Fruit fly (Drosophila melanogaster) whole organism, embryonic: ENCODE data around the gene simj.

Source experiments
- B-H2 ChIP-seq: fragments of 200-800 bp; sonication (Bioruptor generic); optimal IDR thresholded peaks from 2 replicates; lab custom pipeline; 2018; ENCODE audit warnings: missing biosample characterization, mild to moderate bottlenecking, missing genetic modification characterization
- Blimp-1 ChIP-seq: fragments of 200-800 bp; sonication (Bioruptor generic); optimal IDR thresholded peaks from 3 replicates; lab custom pipeline; 2018; ENCODE audit warnings: missing biosample characterization, missing genetic modification characterization, mild to moderate bottlenecking, moderate library complexity, missing genetic modification reagents
- CG10209 ChIP-seq: fragments of 200-800 bp; sonication (Bioruptor generic); optimal IDR thresholded peaks from 3 replicates; lab custom pipeline; 2017; ENCODE audit warnings: missing biosample characterization, mild to moderate bottlenecking, missing genetic modification characterization, missing genetic modification reagents
- CG10462 ChIP-seq: fragments of 200-800 bp; sonication (Bioruptor generic); optimal IDR thresholded peaks from 2 replicates; lab custom pipeline; 2016; ENCODE audit warnings: missing biosample characterization, missing genetic modification characterization
- CG10979 ChIP-seq: fragments of 200-800 bp; sonication (Bioruptor generic); optimal IDR thresholded peaks from 2 replicates; lab custom pipeline; 2018; ENCODE audit warnings: missing biosample characterization, mild to moderate bottlenecking, missing genetic modification characterization, moderate library complexity
- CG12391 ChIP-seq: fragments of 200-800 bp; sonication (Bioruptor generic); optimal IDR thresholded peaks from 3 replicates; lab custom pipeline; 2018; ENCODE audit warnings: missing biosample characterization, mild to moderate bottlenecking, missing genetic modification characterization, moderate library complexity
- CG14667 ChIP-seq: fragments of 200-800 bp; sonication (Bioruptor generic); IDR thresholded peaks from 2 replicates; pipeline ENCODE4 v1.3.6; 2022; ENCODE audit warnings: missing biosample characterization, missing genetic modification characterization
- CG15269 ChIP-seq: fragments of 200-800 bp; sonication (Bioruptor generic); optimal IDR thresholded peaks from 2 replicates; lab custom pipeline; 2018; ENCODE audit warnings: missing biosample characterization, mild to moderate bottlenecking, missing genetic modification characterization, moderate library complexity
- CG18619 ChIP-seq: fragments of 200-800 bp; sonication (Bioruptor generic); optimal IDR thresholded peaks from 3 replicates; lab custom pipeline; 2017; ENCODE audit warnings: missing biosample characterization, mild to moderate bottlenecking, missing genetic modification characterization
- CG2199 ChIP-seq: fragments of 200-800 bp; sonication (Bioruptor generic); IDR thresholded peaks from 3 replicates; pipeline ENCODE4 v1.3.6; 2022; ENCODE audit warnings: missing biosample characterization, missing genetic modification characterization
- CG30020 ChIP-seq: fragments of 200-800 bp; optimal IDR thresholded peaks from 2 replicates; lab custom pipeline; 2019; ENCODE audit warnings: missing biosample characterization, mild to moderate bottlenecking, missing genetic modification characterization, moderate library complexity
- CG3995 ChIP-seq: fragments of 200-800 bp; sonication (Bioruptor generic); optimal IDR thresholded peaks from 3 replicates; lab custom pipeline; 2016; ENCODE audit warnings: missing biosample characterization, missing genetic modification characterization
- CG4328 ChIP-seq: fragments of 200-800 bp; sonication (Bioruptor generic); optimal IDR thresholded peaks from 3 replicates; lab custom pipeline; 2017; ENCODE audit warnings: missing biosample characterization, missing genetic modification reagents, missing genetic modification characterization
- CG43689 ChIP-seq: fragments of 200-800 bp; sonication (Bioruptor generic); IDR thresholded peaks from 2 replicates; pipeline ENCODE4 v1.3.6; 2022; ENCODE audit warnings: missing biosample characterization, missing genetic modification characterization
- CG7357 ChIP-seq: fragments of 200-800 bp; sonication (Bioruptor generic); IDR thresholded peaks from 3 replicates; pipeline ENCODE4 v1.3.6; 2022; ENCODE audit warnings: missing biosample characterization, missing genetic modification characterization
- CG7372 ChIP-seq: fragments of 200-800 bp; sonication (Bioruptor generic); IDR thresholded peaks from 2 replicates; pipeline ENCODE4 v1.3.6; 2022; ENCODE audit warnings: missing biosample characterization, missing genetic modification characterization
- CG7839 ChIP-seq: fragments of 200-800 bp; sonication (Bioruptor generic); optimal IDR thresholded peaks from 3 replicates; lab custom pipeline; 2018; ENCODE audit warnings: missing biosample characterization, mild to moderate bottlenecking, missing genetic modification characterization, moderate library complexity
- CG8290 ChIP-seq, 3 experiments: fragments of 200-800 bp; sonication (Bioruptor generic); optimal IDR thresholded peaks; 2 replicates each; lab custom pipeline; 2016 to 2019; ENCODE audit warnings: missing biosample characterization in 3 of 3, missing genetic modification characterization in 3 of 3, mild to moderate bottlenecking in 2 of 3, moderate library complexity in 1 of 3
- CG8765 ChIP-seq: fragments of 200-800 bp; sonication (Bioruptor generic); IDR thresholded peaks from 2 replicates; pipeline ENCODE4 v1.3.6; 2022; ENCODE audit warnings: missing biosample characterization, missing genetic modification characterization
- CG8924 ChIP-seq: fragments of 200-800 bp; optimal IDR thresholded peaks from 3 replicates; lab custom pipeline; 2019; ENCODE audit warnings: missing biosample characterization, mild to moderate bottlenecking, missing genetic modification characterization, moderate library complexity
- Dip2 ChIP-seq: fragments of 200-800 bp; sonication (Bioruptor generic); IDR thresholded peaks from 2 replicates; pipeline ENCODE4 v1.3.6; 2022; ENCODE audit warnings: missing biosample characterization, missing genetic modification characterization
- Dref ChIP-seq: fragments of 200-800 bp; sonication (Bioruptor generic); IDR thresholded peaks from 2 replicates; pipeline ENCODE4 v1.3.6; 2022; ENCODE audit warnings: missing biosample characterization, missing genetic modification characterization
- HmgD ChIP-seq: fragments of 200-800 bp; sonication (Bioruptor generic); optimal IDR thresholded peaks from 3 replicates; lab custom pipeline; 2016; ENCODE audit warnings: missing biosample characterization, missing genetic modification characterization
- Hsf ChIP-seq: fragments of 200-800 bp; sonication (Bioruptor generic); optimal IDR thresholded peaks from 3 replicates; lab custom pipeline; 2016; ENCODE audit warnings: missing biosample characterization, missing genetic modification characterization
- MTF-1 ChIP-seq: fragments of 200-800 bp; sonication (Bioruptor generic); optimal IDR thresholded peaks from 2 replicates; lab custom pipeline; 2018; ENCODE audit warnings: missing biosample characterization, mild to moderate bottlenecking, missing genetic modification characterization, borderline replicate concordance
- Max ChIP-seq: fragments of 200-800 bp; sonication (Bioruptor generic); optimal IDR thresholded peaks from 2 replicates; lab custom pipeline; 2016; ENCODE audit warnings: missing biosample characterization, mild to moderate bottlenecking, missing genetic modification characterization
- Trl ChIP-seq, 3 experiments: fragments of >200 bp in 2 of 3; fragments of 200-800 bp in 1 of 3; sonication (Bioruptor generic) in 1 of 3; optimal IDR thresholded peaks; 2 replicates in 1 of 3; 3 replicates in 2 of 3; lab custom pipeline; 2016 to 2017; ENCODE audit warnings: missing biosample characterization in 1 of 3, missing genetic modification characterization in 1 of 3
- YL-1 ChIP-seq: fragments of 200-800 bp; sonication (Bioruptor generic); optimal IDR thresholded peaks from 3 replicates; lab custom pipeline; 2017; ENCODE audit warnings: missing biosample characterization, mild to moderate bottlenecking, missing genetic modification characterization
- abd-A ChIP-seq: fragments of 200-800 bp; sonication (Bioruptor generic); optimal IDR thresholded peaks from 3 replicates; lab custom pipeline; 2019; ENCODE audit warnings: missing biosample characterization, mild to moderate bottlenecking, missing genetic modification characterization, moderate library complexity
- bsh ChIP-seq, 2 experiments: fragments of 200-800 bp; sonication (Bioruptor generic); optimal IDR thresholded peaks; 2 replicates each; lab custom pipeline; 2017 to 2018; ENCODE audit warnings: mild to moderate bottlenecking in 2 of 2, missing biosample characterization in 2 of 2, missing genetic modification characterization in 2 of 2, moderate library complexity in 1 of 2
- corto ChIP-seq: fragments of 200-800 bp; sonication (Bioruptor generic); optimal IDR thresholded peaks from 2 replicates; lab custom pipeline; 2016; ENCODE audit warnings: missing biosample characterization, mild to moderate bottlenecking, missing genetic modification characterization, moderate library complexity
- dan ChIP-seq: fragments of 200-800 bp; sonication (Bioruptor generic); IDR thresholded peaks from 2 replicates; pipeline ENCODE4 v1.3.6; 2022; ENCODE audit warnings: missing biosample characterization, missing genetic modification characterization
- dysf ChIP-seq: fragments of 200-800 bp; sonication (Bioruptor generic); IDR thresholded peaks from 3 replicates; pipeline ENCODE4 v1.3.6; 2022; ENCODE audit warnings: missing biosample characterization, missing genetic modification characterization
- fd96Cb ChIP-seq: fragments of 200-800 bp; sonication (Bioruptor generic); optimal IDR thresholded peaks from 2 replicates; lab custom pipeline; 2018; ENCODE audit warnings: missing biosample characterization, mild to moderate bottlenecking, missing genetic modification characterization, moderate library complexity
- grau ChIP-seq: fragments of 200-800 bp; optimal IDR thresholded peaks from 3 replicates; lab custom pipeline; 2019; ENCODE audit warnings: missing biosample characterization, mild to moderate bottlenecking, missing genetic modification characterization, moderate library complexity
- ind ChIP-seq: fragments of 200-800 bp; sonication (Bioruptor generic); optimal IDR thresholded peaks from 3 replicates; lab custom pipeline; 2016; ENCODE audit warnings: missing biosample characterization, missing genetic modification characterization
- kah ChIP-seq: fragments of 200-800 bp; sonication (Bioruptor generic); optimal IDR thresholded peaks from 2 replicates; lab custom pipeline; 2018; ENCODE audit warnings: missing biosample characterization, mild to moderate bottlenecking, missing genetic modification characterization
- shn ChIP-seq: fragments of 200-800 bp; sonication (Bioruptor generic); optimal IDR thresholded peaks from 3 replicates; lab custom pipeline; 2016; ENCODE audit warnings: missing biosample characterization, missing genetic modification characterization
- sima ChIP-seq: fragments of 200-800 bp; sonication (Bioruptor generic); optimal IDR thresholded peaks from 2 replicates; lab custom pipeline; 2016; ENCODE audit warnings: missing biosample characterization, missing genetic modification characterization
- stwl ChIP-seq: fragments of 200-800 bp; sonication (Bioruptor generic); optimal IDR thresholded peaks from 3 replicates; lab custom pipeline; 2018; ENCODE audit warnings: missing biosample characterization, mild to moderate bottlenecking, missing genetic modification characterization, moderate library complexity
- tna ChIP-seq: fragments of 200-800 bp; sonication (Bioruptor generic); IDR thresholded peaks from 2 replicates; pipeline ENCODE4 v1.3.6; 2022; ENCODE audit warnings: missing biosample characterization, missing genetic modification characterization; ENCODE audit not compliant: partially characterized antibody
- trh ChIP-seq: fragments of 200-800 bp; sonication (Bioruptor generic); optimal IDR thresholded peaks from 2 replicates; lab custom pipeline; 2016; ENCODE audit warnings: missing biosample characterization, missing genetic modification characterization
- ttk ChIP-seq: fragments of 200-800 bp; sonication (Bioruptor generic); IDR thresholded peaks from 2 replicates; pipeline ENCODE4 v2.1.2; 2022; ENCODE audit warnings: missing biosample characterization, missing genetic modification characterization
- tup ChIP-seq: fragments of 200-800 bp; sonication (Bioruptor generic); optimal IDR thresholded peaks from 2 replicates; lab custom pipeline; 2016; ENCODE audit warnings: missing biosample characterization, mild to moderate bottlenecking, missing genetic modification characterization, moderate library complexity
- usp ChIP-seq: fragments of >200 bp; optimal IDR thresholded peaks from 2 replicates; lab custom pipeline; 2017; ENCODE audit warnings: missing biosample characterization, missing genetic modification characterization
- zen ChIP-seq: fragments of 200-800 bp; sonication (Bioruptor generic); optimal IDR thresholded peaks from 3 replicates; lab custom pipeline; 2018; ENCODE audit warnings: missing biosample characterization, mild to moderate bottlenecking, missing genetic modification characterization, moderate library complexity
- zen2 ChIP-seq: fragments of 200-800 bp; sonication (Bioruptor generic); IDR thresholded peaks from 3 replicates; pipeline ENCODE4 v1.3.6; 2022; ENCODE audit warnings: missing biosample characterization, missing genetic modification characterization; ENCODE audit not compliant: partially characterized antibody
- zf30C ChIP-seq: fragments of 200-800 bp; sonication (Bioruptor generic); optimal IDR thresholded peaks from 3 replicates; lab custom pipeline; 2018; ENCODE audit warnings: missing biosample characterization, mild to moderate bottlenecking, missing genetic modification characterization

simj gene

DNA sequence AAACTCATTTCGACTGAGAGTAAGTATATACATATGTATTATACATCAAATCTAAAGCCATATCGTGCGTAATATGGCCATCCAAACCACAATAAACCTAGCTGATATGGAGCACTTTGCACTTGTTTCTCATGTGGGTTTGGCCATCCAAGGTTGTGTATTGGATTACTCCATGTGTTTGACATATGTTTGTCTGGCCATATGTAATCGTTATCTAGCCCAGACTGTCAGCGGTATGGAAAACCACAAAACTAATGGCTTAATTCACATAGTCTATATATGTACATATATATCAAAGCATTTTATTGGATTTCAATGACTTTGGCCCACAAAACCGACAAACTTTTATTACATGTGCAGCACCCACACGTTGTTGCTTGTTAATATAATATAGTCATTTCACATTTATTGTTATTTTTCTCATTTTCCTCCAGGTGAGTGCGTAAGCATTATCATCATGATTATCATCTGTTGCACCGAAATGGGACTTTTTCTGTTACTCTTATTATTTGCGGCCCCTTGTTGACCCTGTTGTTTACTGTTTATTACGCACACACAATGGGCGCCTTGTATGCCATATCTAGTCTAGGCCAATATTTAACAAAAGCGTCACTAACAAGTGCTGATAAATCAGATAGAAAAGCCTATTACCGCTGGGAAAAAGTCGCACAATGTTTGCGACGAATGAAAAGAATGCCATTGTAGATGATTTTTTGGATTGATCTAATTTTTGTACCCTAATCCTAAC lies 7.9 kb upstream of the simj start (continued):
- TF ChIP-seq zen2: no peak
- peak; percentile 22 for TF ChIP-seq B-H2 (GFP tag; lab: Kevin White, UChicago)
- TF ChIP-seq HmgD (GFP tag; lab: Kevin White, UChicago): no peak
- peak; percentile 43 for TF ChIP-seq grau (tag; lab: Kevin White, UChicago)
- TF ChIP-seq CG8290 (GFP tag; optimal IDR thresholded peaks at IDR 0.05; lab: Kevin White, UChicago): peak; percentile 54
- TF ChIP-seq CG8290 (tag; optimal IDR thresholded peaks at IDR 0.05; lab: Kevin White, UChicago): peak in 1 of 2 experiments; percentile 83
- TF ChIP-seq YL-1 (GFP tag; lab: Kevin White, UChicago): peak; percentile 21
- peak; percentile 19 for TF ChIP-seq sima (GFP tag; lab: Kevin White, UChicago)
- TF ChIP-seq fd96Cb: peak; percentile 39
- TF ChIP-seq CG43689 (GFP tag; lab: Robert Waterston, UW): no peak
- TF ChIP-seq stwl: no peak
- no peak for TF ChIP-seq tna (GFP tag; lab: Robert Waterston, UW)
- TF ChIP-seq CG8765: no peak
- TF ChIP-seq CG15269 (tag; lab: Kevin White, UChicago): peak; percentile 68
- TF ChIP-seq CG7839 (tag; lab: Kevin White, UChicago): peak; percentile 11
- TF ChIP-seq CG7372 (GFP tag; lab: Robert Waterston, UW): no peak
- no peak for TF ChIP-seq CG30020 (tag; lab: Kevin White, UChicago)
- no peak for TF ChIP-seq Dip2
- peak; percentile 46 for TF ChIP-seq CG12391 (tag; lab: Kevin White, UChicago)
- TF ChIP-seq bsh (GFP tag; optimal IDR thresholded peaks at IDR 0.05; lab: Kevin White, UChicago): peak in 1 of 2 experiments; percentile 72
- TF ChIP-seq Trl (optimal IDR thresholded peaks at IDR 0.05; lab: Kevin White, UChicago): no peak
- TF ChIP-seq Trl (GFP tag; optimal IDR thresholded peaks at IDR 0.05; lab: Kevin White, UChicago): peak; percentile 77
- peak; percentile 88 for TF ChIP-seq MTF-1 (GFP tag; lab: Kevin White, UChicago)
- no peak for TF ChIP-seq dan (GFP tag; lab: Robert Waterston, UW)
- TF ChIP-seq abd-A (tag; lab: Kevin White, UChicago): no peak
- TF ChIP-seq CG8924 (tag; lab: Kevin White, UChicago): peak; percentile 59
- peak; percentile 10 for TF ChIP-seq Max (GFP tag; lab: Kevin White, UChicago)
- no peak for TF ChIP-seq zen (tag; lab: Kevin White, UChicago)
- no peak for TF ChIP-seq ind (GFP tag; lab: Kevin White, UChicago)
- TF ChIP-seq corto (GFP tag; lab: Kevin White, UChicago): no peak
- TF ChIP-seq usp (GFP tag; lab: Kevin White, UChicago): no peak
- TF ChIP-seq CG7357: no peak
- peak; percentile 82 for TF ChIP-seq CG10209
- TF ChIP-seq CG2199: no peak
- peak; percentile 1 for TF ChIP-seq CG3995 (GFP tag; lab: Kevin White, UChicago)
- TF ChIP-seq dysf: no peak
- peak; percentile 73 for TF ChIP-seq Blimp-1 (GFP tag; lab: Kevin White, UChicago)
- TF ChIP-seq CG10462 (GFP tag; lab: Kevin White, UChicago): peak; percentile 24
- TF ChIP-seq ttk: no peak
- TF ChIP-seq CG18619 (GFP tag; lab: Kevin White, UChicago): peak; percentile 70
- peak; percentile 61 for TF ChIP-seq tup (GFP tag; lab: Kevin White, UChicago)
- TF ChIP-seq CG10979 (tag; lab: Kevin White, UChicago): peak; percentile 5
- TF ChIP-seq zf30C (GFP tag; lab: Kevin White, UChicago): no peak
- peak; percentile 52 for TF ChIP-seq shn (GFP tag; lab: Kevin White, UChicago)
- peak; percentile 22 for TF ChIP-seq Hsf
- TF ChIP-seq trh (GFP tag; lab: Kevin White, UChicago): peak; percentile 45
- no peak for TF ChIP-seq Dref (GFP tag; lab: Robert Waterston, UW)
- TF ChIP-seq CG14667: no peak
- TF ChIP-seq kah (GFP tag; lab: Kevin White, UChicago): peak; percentile 4
- peak; percentile 32 for TF ChIP-seq CG4328 (GFP tag; lab: Kevin White, UChicago)
